Fruit fly (Drosophila melanogaster) whole organism, embryonic: ENCODE results near the gene mRpS35.

Experiments used
- CG6813 ChIP-seq: fragments of 200-800 bp; sonication (Bioruptor generic); optimal IDR thresholded peaks from 2 replicates; lab custom pipeline; 2017; ENCODE audit warnings: missing biosample characterization, missing genetic modification characterization, mild to moderate bottlenecking, moderate library complexity, missing genetic modification reagents
- hb ChIP-seq: fragments of 200-800 bp; sonication (Bioruptor generic); IDR thresholded peaks from 3 replicates; pipeline ENCODE4 v1.3.6; 2022; ENCODE audit warnings: missing biosample characterization, missing genetic modification characterization; ENCODE audit not compliant: partially characterized antibody

- TF ChIP-seq hb (no peak), CG6813 (GFP tag; lab: Kevin White, UChicago) (no peak)
Measured at dm6 chr3L:2796242-2796641, 15.5 kb downstream of the mRpS35 start.
